Fruit fly (Drosophila melanogaster): ENCODE results near the gene Nlg3.

dm6 chr3R:7644288-7644687 is 5.1 kb upstream of the Nlg3 start:
- TF ChIP-seq CG17829 (tag; optimal IDR thresholded peaks at IDR 0.05), result no peak
- TF ChIP-seq CG10274 (GFP tag; optimal IDR thresholded peaks at IDR 0.05), result no peak

Measured in whole organism, embryonic.